Fruit fly (Drosophila melanogaster) whole organism, prepupa: ENCODE measurements around the gene rdgB.

Experiments
- CG15336 ChIP-seq: fragments of 200-800 bp; sonication (Bioruptor generic); IDR thresholded peaks from 2 replicates; pipeline ENCODE4 v1.3.6; 2022; ENCODE audit warnings: missing biosample characterization, missing genetic modification characterization
- CG6276 ChIP-seq: fragments of 200-800 bp; sonication (Bioruptor generic); optimal IDR thresholded peaks from 2 replicates; lab custom pipeline; 2017; ENCODE audit warnings: missing biosample characterization, mild to moderate bottlenecking, missing genetic modification characterization
- Eip78C ChIP-seq: fragments of 200-800 bp; sonication (Bioruptor generic); peaks from one replicate; lab custom pipeline; 2016; ENCODE audit warnings: missing biosample characterization, missing genetic modification characterization
- lz ChIP-seq: fragments of 200-800 bp; sonication (Bioruptor generic); optimal IDR thresholded peaks from 3 replicates; lab custom pipeline; 2016; ENCODE audit warnings: missing biosample characterization, missing genetic modification characterization
- net ChIP-seq: fragments of 200-800 bp; sonication (Bioruptor generic); optimal IDR thresholded peaks from 3 replicates; lab custom pipeline; 2016; ENCODE audit warnings: missing biosample characterization, missing genetic modification characterization
- vri ChIP-seq: fragments of 200-800 bp; sonication (Bioruptor generic); optimal IDR thresholded peaks from 3 replicates; lab custom pipeline; 2016; ENCODE audit warnings: missing biosample characterization, mild to moderate bottlenecking, missing genetic modification characterization

Gene rdgB

DNA sequence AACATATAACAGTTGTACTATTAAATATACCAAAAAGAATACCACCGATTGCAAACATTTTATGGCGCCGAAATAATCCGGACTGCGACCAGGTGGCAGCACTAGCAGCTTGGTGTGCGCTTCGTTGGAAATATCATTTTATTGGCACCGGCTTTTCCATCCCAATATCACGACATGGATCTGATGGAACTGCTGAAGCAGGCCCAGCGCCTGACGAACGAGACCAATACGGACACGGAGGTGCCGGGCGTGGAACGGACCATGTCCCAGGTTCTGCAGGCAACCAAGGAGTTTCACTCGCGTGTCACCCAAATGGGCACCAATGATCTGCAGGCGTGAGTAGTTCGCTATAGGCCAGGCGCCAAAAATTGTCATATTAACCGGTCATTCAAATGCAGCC is 60.2 kb downstream of the rdgB start, which contains the start of gene Nup93-1:
TSS of gene Nup93-1 (plus strand) at position 74 of the 400 bp plus-strand sequence.
- no peak for TF ChIP-seq lz (GFP tag; lab: Kevin White, UChicago)
- TF ChIP-seq, all 60 proteins: peak for 0

DNA sequence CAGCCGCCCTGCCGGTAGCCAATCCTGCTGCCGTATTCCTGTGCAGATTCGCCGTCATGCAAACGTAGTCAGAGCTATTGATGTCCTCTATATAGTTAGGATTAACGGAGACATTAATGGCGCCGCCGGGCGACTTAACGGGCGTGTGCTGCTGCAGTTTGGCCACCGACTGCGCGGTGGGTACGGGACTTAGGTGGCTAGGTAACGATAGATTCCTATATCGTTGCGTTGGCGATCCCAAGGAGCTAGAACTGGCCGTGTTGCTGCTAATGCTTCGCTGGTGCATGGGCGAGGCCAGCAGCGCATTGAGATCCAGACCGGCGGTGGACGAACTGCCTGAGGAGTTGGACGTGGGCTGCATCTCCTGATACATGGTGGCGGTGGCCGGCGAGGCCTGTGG is 66.3 kb downstream of the rdgB start:
- TF ChIP-seq CG6276 (GFP tag; lab: Kevin White, UChicago) (no peak), vri (no peak), Eip78C (GFP tag; lab: Kevin White, UChicago) (no peak), net (GFP tag; lab: Kevin White, UChicago) (no peak), CG15336 (GFP tag; lab: Robert Waterston, UW) (no peak)
